Worm (Caenorhabditis elegans) whole organism, mixed stage, embryonic: Measurements from ENCODE around the gene prcc-1.

Experiments
- ceh-43 ChIP-seq: fragments of 200-800 bp; sonication (Bioruptor generic); optimal IDR thresholded peaks from 2 replicates; lab custom pipeline; 2018; ENCODE audit warnings: mild to moderate bottlenecking, missing genetic modification characterization, moderate library complexity, missing compliant biosample characterization
- drap-1 ChIP-seq: fragments of 200-800 bp; sonication (Bioruptor generic); optimal IDR thresholded peaks from 3 replicates; lab custom pipeline; 2018; ENCODE audit warnings: mild to moderate bottlenecking, missing genetic modification characterization, missing compliant biosample characterization
- elt-1 ChIP-seq: sonication (generic microtip); optimal IDR thresholded peaks from 2 replicates; lab custom pipeline; 2017; ENCODE audit warnings: missing genetic modification characterization, mild to moderate bottlenecking, missing compliant biosample characterization, antibody characterized with exemption, moderate library complexity, borderline replicate concordance; ENCODE audit not compliant: insufficient read depth
- lin-13 ChIP-seq: fragments of 150-350 bp; optimal IDR thresholded peaks from 2 replicates; lab custom pipeline; 2014; ENCODE audit warnings: missing biosample characterization, missing genetic modification characterization
- mab-5 ChIP-seq: fragments of 150-350 bp; optimal IDR thresholded peaks from 2 replicates; lab custom pipeline; 2014; ENCODE audit warnings: missing biosample characterization, missing genetic modification characterization
- mep-1 ChIP-seq: fragments of 150-350 bp; optimal IDR thresholded peaks from 2 replicates; lab custom pipeline; 2017; ENCODE audit warnings: missing biosample characterization, missing genetic modification reagents, missing genetic modification characterization, inconsistent platforms
- nhr-237 ChIP-seq: fragments of 150-350 bp; optimal IDR thresholded peaks from 2 replicates; lab custom pipeline; 2014; ENCODE audit warnings: missing biosample characterization, missing genetic modification characterization
- nhr-28 ChIP-seq: fragments of 150-350 bp; optimal IDR thresholded peaks from 2 replicates; lab custom pipeline; 2014; ENCODE audit warnings: missing biosample characterization, missing genetic modification characterization
- sptf-1 ChIP-seq: sonication (generic microtip); optimal IDR thresholded peaks from 2 replicates; lab custom pipeline; 2017; ENCODE audit warnings: mild to moderate bottlenecking, missing genetic modification characterization, moderate library complexity, missing compliant biosample characterization
- unc-62 ChIP-seq: fragments of 150-350 bp; optimal IDR thresholded peaks from 2 replicates; lab custom pipeline; 2014; ENCODE audit warnings: missing biosample characterization, missing genetic modification reagents, missing genetic modification characterization

DNA sequence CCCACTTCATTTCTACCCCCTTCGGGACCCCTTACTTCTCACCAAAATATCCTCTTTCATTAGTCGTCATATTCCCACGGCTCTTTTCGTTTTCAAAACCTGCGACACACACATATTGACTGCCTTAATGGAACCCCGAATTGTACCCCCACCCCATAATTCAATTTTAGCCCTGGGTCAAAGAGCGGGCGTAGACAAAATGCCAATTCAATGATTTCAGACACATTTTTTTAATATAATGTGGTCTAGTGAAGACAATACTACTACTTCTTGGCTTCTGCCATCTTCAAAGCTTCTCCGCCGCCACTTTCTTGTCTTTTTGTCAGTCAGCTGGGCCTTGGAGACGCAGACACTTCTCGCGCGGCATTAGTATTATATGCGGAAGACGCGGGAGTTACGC, 34.1 kb upstream of the prcc-1 start:
- TF ChIP-seq nhr-237 (tag; lab: Kevin White, UChicago) (no peak), lin-13 (tag; lab: Kevin White, UChicago) (no peak), unc-62 (GFP tag; lab: Kevin White, UChicago) (no peak), sptf-1 (tag; lab: Kevin White, UChicago) (no peak), mep-1 (tag; lab: Kevin White, UChicago) (no peak), nhr-28 (no peak), elt-1 (tag; lab: Kevin White, UChicago) (no peak), ceh-43 (GFP tag; lab: Kevin White, UChicago) (no peak), drap-1 (GFP tag; lab: Kevin White, UChicago) (no peak), mab-5 (tag; lab: Kevin White, UChicago) (no peak)
